Worm (Caenorhabditis elegans) whole organism, L4/young adult: Measurements from ENCODE around the gene F53F1.2.

Experiments
- W03F9.2 ChIP-seq: fragments of 150-350 bp; optimal IDR thresholded peaks from 2 replicates; lab custom pipeline; 2014; ENCODE audit warnings: missing biosample characterization, missing genetic modification characterization
- dao-5 ChIP-seq: sonication (generic microtip); optimal IDR thresholded peaks from 2 replicates; lab custom pipeline; 2016; ENCODE audit warnings: missing genotype, missing genetic modification characterization, moderate library complexity, missing compliant biosample characterization
- him-1 ChIP-seq: sonication (generic microtip); optimal IDR thresholded peaks from 2 replicates; lab custom pipeline; 2016; ENCODE audit warnings: missing genotype, missing genetic modification reagents, missing genetic modification characterization, missing compliant biosample characterization

- TF ChIP-seq dao-5 (tag; lab: Kevin White, UChicago) (no peak), W03F9.2 (tag; lab: Kevin White, UChicago) (no peak), him-1 (no peak)
Measured at ce11 chrV:13367024-13367423, 39.6 kb upstream of the F53F1.2 start, which contains the start of gene srx-125.
